Worm (Caenorhabditis elegans): Measurements from ENCODE around the gene lsy-2.
A peak's percentile ranks its signal among the peaks of the same experiment; 100 is the strongest.

Gene lsy-2

DNA sequence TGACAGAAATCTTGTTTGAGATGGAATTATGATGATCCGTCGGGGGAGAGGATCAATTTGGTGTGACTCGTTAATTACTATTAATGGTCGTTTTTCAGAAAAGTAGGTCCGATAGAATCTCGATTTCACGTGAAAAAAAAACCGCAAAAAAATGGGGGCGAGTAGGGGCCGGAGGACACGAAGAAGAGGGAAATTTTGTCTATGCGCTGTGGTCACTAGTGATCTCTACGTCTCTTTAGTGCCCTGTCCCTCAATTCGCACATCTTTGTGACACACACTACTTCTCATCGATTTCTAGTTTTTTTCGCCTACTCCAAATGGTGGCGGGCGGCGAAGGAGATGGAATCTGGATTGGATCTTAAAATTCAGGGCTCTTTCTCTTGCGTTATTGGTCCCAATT lies 51.1 kb downstream of the lsy-2 start:
- TF ChIP-seq ceh-82 (tag; optimal IDR thresholded peaks at IDR 0.05) (peak in 1 of 3 experiments; percentile 41), skn-1 (tag; optimal IDR thresholded peaks at IDR 0.05) (peak; percentile 42), dpl-1 (GFP tag; optimal IDR thresholded peaks at IDR 0.05) (no peak), lin-14 (GFP tag; optimal IDR thresholded peaks at IDR 0.05) (peak; percentile 49), snu-23 (GFP tag; optimal IDR thresholded peaks at IDR 0.05) (peak; percentile 12), nhr-85 (tag) (no peak)

All from whole organism, L1 larva.